Worm (Caenorhabditis elegans) whole organism, early embryonic: ENCODE data around the gene srab-4.

ENCODE experiments used
- B0310.2 ChIP-seq: sonication (generic microtip); optimal IDR thresholded peaks from 2 replicates; lab custom pipeline; 2016; ENCODE audit warnings: mild to moderate bottlenecking, missing genetic modification characterization, missing compliant biosample characterization
- F13C5.2 ChIP-seq: sonication (generic microtip); optimal IDR thresholded peaks from 2 replicates; lab custom pipeline; 2017; ENCODE audit warnings: mild to moderate bottlenecking, missing genetic modification characterization, inconsistent platforms, missing compliant biosample characterization
- aly-1 ChIP-seq: sonication (generic microtip); optimal IDR thresholded peaks from 2 replicates; lab custom pipeline; 2016; ENCODE audit warnings: missing genetic modification characterization, missing compliant biosample characterization
- ama-1 ChIP-seq: fragments of 150-350 bp; optimal IDR thresholded peaks from 2 replicates; lab custom pipeline; 2014
- flt-1 ChIP-seq: fragments of 200-800 bp; sonication (Bioruptor generic); IDR thresholded peaks from 2 replicates; pipeline ENCODE4 v1.3.6; 2022; ENCODE audit warnings: missing genetic modification characterization, missing compliant biosample characterization
- pes-1 ChIP-seq: fragments of 200-800 bp; sonication (Bioruptor generic); IDR thresholded peaks from 2 replicates; pipeline ENCODE4 v1.3.6; 2022; ENCODE audit warnings: missing genetic modification reagents, missing genetic modification characterization, missing compliant biosample characterization
- scrt-1 ChIP-seq: fragments of 200-800 bp; sonication (Bioruptor generic); IDR thresholded peaks from 2 replicates; pipeline ENCODE4 v1.3.6; 2022; ENCODE audit warnings: missing genetic modification characterization, missing compliant biosample characterization
- sea-1 ChIP-seq: fragments of 200-800 bp; sonication (Bioruptor generic); conservative IDR thresholded peaks from 2 replicates; pipeline ENCODE4 v1.3.6; 2022; ENCODE audit warnings: missing genetic modification characterization, missing compliant biosample characterization
- tbx-11 ChIP-seq: fragments of 200-800 bp; sonication (Bioruptor generic); IDR thresholded peaks from 2 replicates; pipeline ENCODE4 v1.3.6; 2022; ENCODE audit warnings: missing genetic modification characterization, missing compliant biosample characterization
- tbx-37 ChIP-seq: fragments of 200-800 bp; sonication (Bioruptor generic); conservative IDR thresholded peaks from 2 replicates; pipeline ENCODE4 v1.3.6; 2022; ENCODE audit warnings: missing genetic modification reagents, missing genetic modification characterization, missing compliant biosample characterization

- TF ChIP-seq flt-1 (GFP tag; lab: Robert Waterston, UW) (no peak), ama-1 (lab: Kevin White, UChicago) (no peak), scrt-1 (GFP tag; lab: Robert Waterston, UW) (no peak), tbx-37 (GFP tag; lab: Robert Waterston, UW) (no peak), sea-1 (GFP tag; lab: Robert Waterston, UW) (no peak), pes-1 (GFP tag; lab: Robert Waterston, UW) (no peak), B0310.2 (tag; lab: Kevin White, UChicago) (no peak), tbx-11 (GFP tag; lab: Robert Waterston, UW) (no peak), aly-1 (tag; lab: Kevin White, UChicago) (no peak), F13C5.2 (tag; lab: Kevin White, UChicago) (no peak)
Measured at ce11 chrV:7007307-7007706, 3.4 kb downstream of the srab-4 start, which contains the start of gene drd-10.
